Fruit fly (Drosophila melanogaster): ENCODE data around the gene meng.

Gene meng

dm6 chr2L:6693794-6694254 is 48.5 kb upstream of the meng start (continued):
- TF ChIP-seq Ravus (GFP tag; IDR thresholded peaks at IDR 0.05) (no peak), sim (GFP tag; IDR thresholded peaks at IDR 0.05) (no peak), CG11723 (GFP tag; optimal IDR thresholded peaks at IDR 0.05) (peak; percentile 28), Atf6 (GFP tag; IDR thresholded peaks at IDR 0.05) (peak; percentile 14; the same call in 1 of the 2 replicates), Dbx (GFP tag; IDR thresholded peaks at IDR 0.05) (no peak), Fer2 (tag; optimal IDR thresholded peaks at IDR 0.05) (no peak), insv (GFP tag; optimal IDR thresholded peaks at IDR 0.05) (no peak), p53 (GFP tag; optimal IDR thresholded peaks at IDR 0.05) (no peak), lola (GFP tag; optimal IDR thresholded peaks at IDR 0.05) (peak in 1 of 3 experiments; percentile 80), emc (GFP tag; optimal IDR thresholded peaks at IDR 0.05) (no peak), eve (GFP tag; optimal IDR thresholded peaks at IDR 0.05) (no peak), sisA (GFP tag; IDR thresholded peaks at IDR 0.05) (0 out of 2 replicates have a peak, but pooled peaks have one; percentile 21), CG13624 (GFP tag; optimal IDR thresholded peaks at IDR 0.05) (no peak), CG12104 (GFP tag; optimal IDR thresholded peaks at IDR 0.05) (peak; percentile 19), E2f1 (GFP tag; IDR thresholded peaks at IDR 0.05) (0 out of 2 replicates have a peak, but pooled peaks have one; percentile 10), CG7839 (tag; optimal IDR thresholded peaks at IDR 0.05) (peak; percentile 71), Xbp1 (GFP tag; optimal IDR thresholded peaks at IDR 0.05) (peak; percentile 23), CG12236 (GFP tag; optimal IDR thresholded peaks at IDR 0.05) (no peak), ewg (GFP tag; optimal IDR thresholded peaks at IDR 0.05) (peak; percentile 24), CG3995 (GFP tag; optimal IDR thresholded peaks at IDR 0.05) (no peak), ranshi (GFP tag; IDR thresholded peaks at IDR 0.05) (no peak), gcm (GFP tag; optimal IDR thresholded peaks at IDR 0.05) (peak; percentile 56), crc (GFP tag; optimal IDR thresholded peaks at IDR 0.05) (no peak), wor (GFP tag; IDR thresholded peaks at IDR 0.05) (no peak), Nf-YA (GFP tag; IDR thresholded peaks at IDR 0.05) (no peak), CG16863 (GFP tag; optimal IDR thresholded peaks at IDR 0.05) (no peak), maf-S (GFP tag; optimal IDR thresholded peaks at IDR 0.05) (no peak), cad (GFP tag; optimal IDR thresholded peaks at IDR 0.05) (no peak), sens-2 (GFP tag; IDR thresholded peaks at IDR 0.05) (no peak), CG2678 (tag; optimal IDR thresholded peaks at IDR 0.05) (peak; percentile 73), gfzf (GFP tag; optimal IDR thresholded peaks at IDR 0.05) (no peak), CG10274 (GFP tag; optimal IDR thresholded peaks at IDR 0.05) (no peak), ab (GFP tag; optimal IDR thresholded peaks at IDR 0.05) (no peak), z (GFP tag; IDR thresholded peaks at IDR 0.05) (no peak), gsb (GFP tag; IDR thresholded peaks at IDR 0.05) (no peak), Bdp1 (GFP tag; optimal IDR thresholded peaks at IDR 0.05) (no peak), CG11085 (GFP tag; IDR thresholded peaks at IDR 0.05) (no peak), her (GFP tag; optimal IDR thresholded peaks at IDR 0.05) (no peak), crol (GFP tag; IDR thresholded peaks at IDR 0.05) (no peak), lilli (GFP tag; optimal IDR thresholded peaks at IDR 0.05) (peak; percentile 27), CG10654 (GFP tag; optimal IDR thresholded peaks at IDR 0.05) (no peak), Adf1 (GFP tag; IDR thresholded peaks at IDR 0.05) (no peak), toy (GFP tag; IDR thresholded peaks at IDR 0.05) (no peak), nerfin-2 (GFP tag; IDR thresholded peaks at IDR 0.05; ENCODE audit: partially characterized antibody) (no peak), inv (GFP tag; IDR thresholded peaks at IDR 0.05; ENCODE audit: partially characterized antibody) (no peak), bigmax (GFP tag; optimal IDR thresholded peaks at IDR 0.05) (no peak), vnd (GFP tag; IDR thresholded peaks at IDR 0.05; ENCODE audit: partially characterized antibody) (no peak), CG11560 (tag; IDR thresholded peaks at IDR 0.05) (no peak), sqz (GFP tag; optimal IDR thresholded peaks at IDR 0.05) (peak; percentile 31), CG10462 (GFP tag; optimal IDR thresholded peaks at IDR 0.05) (no peak), CG4360 (GFP tag; IDR thresholded peaks at IDR 0.05) (no peak), CG4854 (GFP tag; optimal IDR thresholded peaks at IDR 0.05) (no peak), CG8478 (optimal IDR thresholded peaks at IDR 0.05) (no peak)
